In the genomic region with DNA sequence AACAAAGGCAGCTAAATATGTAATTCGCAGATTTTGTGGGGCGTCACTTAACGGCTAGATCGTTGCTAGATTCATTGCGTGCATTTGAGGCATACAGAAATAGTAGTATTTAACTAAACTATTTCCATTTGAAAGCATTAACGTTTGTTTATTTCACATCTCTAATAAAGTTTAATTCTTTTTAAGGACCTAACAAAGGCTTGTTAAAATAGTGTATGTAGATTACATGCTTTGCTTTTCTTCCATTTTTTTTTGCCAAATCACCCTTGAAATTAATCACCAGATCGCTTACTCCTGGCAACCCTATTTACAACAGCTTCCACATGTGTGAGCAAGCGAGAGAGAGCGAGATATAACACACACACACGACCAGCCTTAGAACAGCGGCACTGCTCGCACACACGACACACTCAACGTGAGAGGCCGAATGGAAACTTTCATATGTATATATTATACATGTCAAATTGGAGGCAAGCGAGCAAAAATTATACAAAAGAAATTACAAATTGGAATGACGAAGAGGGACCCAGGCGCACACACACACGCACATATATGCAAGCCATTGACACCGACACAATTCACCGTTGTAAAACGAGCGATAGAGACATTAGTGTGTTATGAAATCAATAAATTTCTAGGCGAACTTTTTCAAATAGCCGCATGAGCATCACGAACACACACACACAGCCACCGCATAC, we compare ENCODE assay signal across 2 fruit fly cellular contexts.
TF ChIP-seq lines count a peak whose summit lies in the region.

No protein-coding gene starts in this region.

TF ChIP-seq in whole organism, embryonic, 481 proteins besides CTCF, POLR2A, EP300 and RAD21 (continued from another document and continues in another):
- TF ChIP-seq unc-4 (GFP tag; IDR thresholded peaks at IDR 0.05; lab: Robert Waterston, UW; ENCODE audit: partially characterized antibody): no peak
- TF ChIP-seq CG6813 (GFP tag; optimal IDR thresholded peaks at IDR 0.05; lab: Kevin White, UChicago): peak; percentile 57
- no peak for TF ChIP-seq CG12744 (GFP tag; optimal IDR thresholded peaks at IDR 0.05; lab: Kevin White, UChicago)
- TF ChIP-seq Oli (tag; optimal IDR thresholded peaks at IDR 0.05; lab: Kevin White, UChicago): peak; percentile 50
- peak; percentile 68 for TF ChIP-seq CG7839 (tag; optimal IDR thresholded peaks at IDR 0.05; lab: Kevin White, UChicago)
- peak; percentile 27 for TF ChIP-seq CG17829 (tag; optimal IDR thresholded peaks at IDR 0.05; lab: Kevin White, UChicago)
- peak; percentile 27; the same call in 1 of the 2 replicates for TF ChIP-seq CG14667 (GFP tag; IDR thresholded peaks at IDR 0.05; lab: Robert Waterston, UW)
- peak; percentile 35 for TF ChIP-seq gro (GFP tag; optimal IDR thresholded peaks at IDR 0.05; lab: Kevin White, UChicago)
- peak; percentile 62 for TF ChIP-seq MTF-1 (GFP tag; optimal IDR thresholded peaks at IDR 0.05; lab: Kevin White, UChicago; ENCODE audit: borderline replicate concordance)
- no peak for TF ChIP-seq CG3726 (GFP tag; IDR thresholded peaks at IDR 0.05; lab: Robert Waterston, UW)
- peak; percentile 68 for TF ChIP-seq B-H2 (GFP tag; optimal IDR thresholded peaks at IDR 0.05; lab: Kevin White, UChicago)
- TF ChIP-seq CG30431 (GFP tag; optimal IDR thresholded peaks at IDR 0.05; lab: Kevin White, UChicago): no peak
- TF ChIP-seq hth (optimal IDR thresholded peaks at IDR 0.05; lab: Kevin White, UChicago): no peak
- no peak for TF ChIP-seq fru (optimal IDR thresholded peaks at IDR 0.05; lab: Kevin White, UChicago)
- peak; percentile 69 for TF ChIP-seq CG12299 (tag; optimal IDR thresholded peaks at IDR 0.05; lab: Kevin White, UChicago)
- TF ChIP-seq rib (GFP tag; IDR thresholded peaks at IDR 0.05; lab: Robert Waterston, UW): peak; percentile 74
- no peak for TF ChIP-seq cato (GFP tag; optimal IDR thresholded peaks at IDR 0.05; lab: Kevin White, UChicago; ENCODE audit: borderline replicate concordance)
- no peak for TF ChIP-seq CG1792 (GFP tag; optimal IDR thresholded peaks at IDR 0.05; lab: Kevin White, UChicago)
- TF ChIP-seq BtbVII (GFP tag; optimal IDR thresholded peaks at IDR 0.05; lab: Kevin White, UChicago): no peak
- TF ChIP-seq CG6254 (GFP tag; optimal IDR thresholded peaks at IDR 0.05; lab: Kevin White, UChicago): peak; percentile 46
- no peak for TF ChIP-seq CG3163 (GFP tag; optimal IDR thresholded peaks at IDR 0.05; lab: Kevin White, UChicago)
- peak; percentile 17 for TF ChIP-seq CG13296 (GFP tag; optimal IDR thresholded peaks at IDR 0.05; lab: Kevin White, UChicago)
- peak; percentile 37 for TF ChIP-seq CG4707 (GFP tag; optimal IDR thresholded peaks at IDR 0.05; lab: Kevin White, UChicago)
- TF ChIP-seq prd (optimal IDR thresholded peaks at IDR 0.05; lab: Kevin White, UChicago): no peak
- TF ChIP-seq prd (GFP tag; IDR thresholded peaks at IDR 0.05; lab: Robert Waterston, UW): peak; percentile 52; the same call in 2 of the 3 replicates
- TF ChIP-seq emc (GFP tag; optimal IDR thresholded peaks at IDR 0.05; lab: Kevin White, UChicago): peak; percentile 10
- TF ChIP-seq CG32767 (GFP tag; IDR thresholded peaks at IDR 0.05; lab: Robert Waterston, UW): peak; percentile 70
- peak; percentile 61; the same call in 1 of the 2 replicates for TF ChIP-seq HLH3B (GFP tag; IDR thresholded peaks at IDR 0.05; lab: Robert Waterston, UW)
- TF ChIP-seq toy (GFP tag; IDR thresholded peaks at IDR 0.05; lab: Robert Waterston, UW): 0 out of 2 replicates have a peak, but pooled peaks have one; percentile 22
- peak; percentile 23 for TF ChIP-seq pnt (GFP tag; optimal IDR thresholded peaks at IDR 0.05; lab: Kevin White, UChicago)
- peak; percentile 76 for TF ChIP-seq Deaf1 (tag; optimal IDR thresholded peaks at IDR 0.05; lab: Kevin White, UChicago)
- TF ChIP-seq cg (GFP tag; optimal IDR thresholded peaks at IDR 0.05; lab: Kevin White, UChicago): peak; percentile 96
- no peak for TF ChIP-seq sim (GFP tag; IDR thresholded peaks at IDR 0.05; lab: Robert Waterston, UW)
- peak; percentile 11 for TF ChIP-seq CG31388 (GFP tag; optimal IDR thresholded peaks at IDR 0.05; lab: Kevin White, UChicago)
- TF ChIP-seq vfl (GFP tag; optimal IDR thresholded peaks at IDR 0.05; lab: Kevin White, UChicago): no peak
- TF ChIP-seq kni (GFP tag; optimal IDR thresholded peaks at IDR 0.05; lab: Kevin White, UChicago): no peak
- peak; percentile 78 for TF ChIP-seq CG34376 (GFP tag; optimal IDR thresholded peaks at IDR 0.05; lab: Kevin White, UChicago)
- peak; percentile 37 for TF ChIP-seq CG7987 (GFP tag; optimal IDR thresholded peaks at IDR 0.05; lab: Kevin White, UChicago)
- TF ChIP-seq sr (GFP tag; IDR thresholded peaks at IDR 0.05; lab: Robert Waterston, UW): no peak
- TF ChIP-seq lilli (GFP tag; optimal IDR thresholded peaks at IDR 0.05; lab: Kevin White, UChicago): peak; percentile 69
- TF ChIP-seq Sin3A (optimal IDR thresholded peaks at IDR 0.05; lab: Kevin White, UChicago): no peak
- peak; percentile 27 for TF ChIP-seq Abd-B (GFP tag; optimal IDR thresholded peaks at IDR 0.05; lab: Kevin White, UChicago)
- TF ChIP-seq Side (GFP tag; optimal IDR thresholded peaks at IDR 0.05; lab: Kevin White, UChicago): peak; percentile 31
- TF ChIP-seq CG1647 (GFP tag; optimal IDR thresholded peaks at IDR 0.05; lab: Kevin White, UChicago): peak; percentile 45
- peak; percentile 71 for TF ChIP-seq CG13894 (tag; optimal IDR thresholded peaks at IDR 0.05; lab: Kevin White, UChicago)
- TF ChIP-seq lab (GFP tag; optimal IDR thresholded peaks at IDR 0.05; lab: Kevin White, UChicago): peak; percentile 78
- no peak for TF ChIP-seq E2f1 (GFP tag; IDR thresholded peaks at IDR 0.05; lab: Robert Waterston, UW)
- TF ChIP-seq BEAF-32 (GFP tag; optimal IDR thresholded peaks at IDR 0.05; lab: Kevin White, UChicago): no peak
- peak; percentile 74 for TF ChIP-seq CG3281 (GFP tag; optimal IDR thresholded peaks at IDR 0.05; lab: Kevin White, UChicago)
- no peak for TF ChIP-seq Dfd (GFP tag; optimal IDR thresholded peaks at IDR 0.05; lab: Kevin White, UChicago)
- TF ChIP-seq Fer2 (tag; optimal IDR thresholded peaks at IDR 0.05; lab: Kevin White, UChicago): no peak
- TF ChIP-seq CG10431 (GFP tag; optimal IDR thresholded peaks at IDR 0.05; lab: Kevin White, UChicago): peak; percentile 66
- TF ChIP-seq al (GFP tag; IDR thresholded peaks at IDR 0.05; lab: Robert Waterston, UW): no peak
- TF ChIP-seq tna (GFP tag; IDR thresholded peaks at IDR 0.05; lab: Robert Waterston, UW; ENCODE audit: partially characterized antibody): no peak
- no peak for TF ChIP-seq CG13123 (GFP tag; optimal IDR thresholded peaks at IDR 0.05; lab: Kevin White, UChicago)
- TF ChIP-seq slbo (GFP tag; IDR thresholded peaks at IDR 0.05; lab: Robert Waterston, UW): peak; percentile 64
- TF ChIP-seq gsb-n (tag; optimal IDR thresholded peaks at IDR 0.05; lab: Kevin White, UChicago): peak; percentile 55
- peak; percentile 39 for TF ChIP-seq shn (GFP tag; optimal IDR thresholded peaks at IDR 0.05; lab: Kevin White, UChicago)
- no peak for TF ChIP-seq hkb (optimal IDR thresholded peaks at IDR 0.05; lab: Kevin White, UChicago)
- TF ChIP-seq hkb (GFP tag; IDR thresholded peaks at IDR 0.05; lab: Robert Waterston, UW): peak; percentile 40; the same call in 1 of the 2 replicates
- TF ChIP-seq CG15269 (tag; optimal IDR thresholded peaks at IDR 0.05; lab: Kevin White, UChicago): peak; percentile 72

TF ChIP-seq in whole organism, prepupa, 60 proteins besides CTCF, POLR2A, EP300 and RAD21 (continued from another document):
- TF ChIP-seq Smox (GFP tag; optimal IDR thresholded peaks at IDR 0.05; lab: Kevin White, UChicago) (peak; percentile 71), fd59A (GFP tag; optimal IDR thresholded peaks at IDR 0.05; lab: Kevin White, UChicago) (peak; percentile 5), CG8632 (GFP tag; optimal IDR thresholded peaks at IDR 0.05; lab: Kevin White, UChicago) (peak; percentile 48), topi (GFP tag; optimal IDR thresholded peaks at IDR 0.05; lab: Kevin White, UChicago) (peak; percentile 62), acj6 (GFP tag; optimal IDR thresholded peaks at IDR 0.05; lab: Kevin White, UChicago) (peak; percentile 61), CG16779 (tag; optimal IDR thresholded peaks at IDR 0.05; lab: Kevin White, UChicago) (peak; percentile 3), Eip78C (GFP tag; lab: Kevin White, UChicago) (peak; percentile 92), net (GFP tag; optimal IDR thresholded peaks at IDR 0.05; lab: Kevin White, UChicago) (peak; percentile 63), svp (GFP tag; lab: Kevin White, UChicago) (peak; percentile 87), lz (GFP tag; optimal IDR thresholded peaks at IDR 0.05; lab: Kevin White, UChicago) (peak; percentile 59), Gug (GFP tag; IDR thresholded peaks at IDR 0.05; lab: Robert Waterston, UW) (peak; percentile 52; the same call in 1 of the 2 replicates), CG11762 (GFP tag; optimal IDR thresholded peaks at IDR 0.05; lab: Kevin White, UChicago; ENCODE audit: insufficient read depth) (peak; percentile 49), salr (GFP tag; optimal IDR thresholded peaks at IDR 0.05; lab: Kevin White, UChicago) (peak in 1 of 2 experiments; percentile 38), CG6792 (GFP tag; optimal IDR thresholded peaks at IDR 0.05; lab: Kevin White, UChicago) (peak; percentile 36)
TF ChIP-seq in whole organism, prepupa: peak in this region for 54.
